Worm (Caenorhabditis elegans) whole organism, L1 larva: Measurements from ENCODE around the gene nlg-1.

ENCODE experiments used
- F16B12.6 ChIP-seq: fragments of 150-350 bp; optimal IDR thresholded peaks from 2 replicates; lab custom pipeline; 2014; ENCODE audit warnings: missing biosample characterization, missing genetic modification characterization
- ceh-82 ChIP-seq, 3 experiments: fragments of 150-350 bp in 1 of 3; sonication (generic microtip) in 2 of 3; optimal IDR thresholded peaks; 2 replicates each; lab custom pipeline; 2014 to 2017; ENCODE audit warnings: missing biosample characterization in 3 of 3, missing genetic modification characterization in 3 of 3
- lsy-2 ChIP-seq, 2 experiments: fragments of 150-350 bp; optimal IDR thresholded peaks; 2 replicates each; lab custom pipeline; 2014; ENCODE audit warnings: missing biosample characterization in 2 of 2, missing genetic modification characterization in 2 of 2
- unc-62 ChIP-seq: fragments of 150-350 bp; optimal IDR thresholded peaks from 2 replicates; lab custom pipeline; 2014; ENCODE audit warnings: missing biosample characterization, missing genetic modification reagents, missing genetic modification characterization

DNA sequence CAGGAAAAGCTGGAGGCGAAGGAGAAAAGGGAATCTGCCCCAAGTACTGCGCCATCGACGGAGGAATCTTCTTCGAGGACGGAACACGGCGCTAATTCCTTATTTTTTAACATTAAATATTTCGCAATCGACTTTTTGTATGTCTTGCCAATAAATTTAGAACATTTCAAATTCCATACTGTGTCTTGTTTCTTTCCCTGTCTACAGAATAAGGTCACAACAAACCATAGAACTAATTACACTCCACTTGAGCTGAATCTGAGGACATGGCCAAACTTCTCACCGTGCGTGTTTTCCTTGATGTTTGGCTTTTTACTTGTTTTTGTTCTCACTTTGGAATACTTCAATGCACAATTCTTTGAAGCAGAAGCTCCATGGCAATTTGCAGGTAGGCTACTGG, 38.6 kb downstream of the nlg-1 start, which contains the start of gene F54B11.4:
- TF ChIP-seq F16B12.6 (no peak), unc-62 (GFP tag; lab: Kevin White, UChicago) (no peak), ceh-82 (tag; optimal IDR thresholded peaks at IDR 0.05; lab: Kevin White, UChicago) (no peak), lsy-2 (tag; optimal IDR thresholded peaks at IDR 0.05; lab: Kevin White, UChicago) (no peak)
